Fruit fly (Drosophila melanogaster): ENCODE data around the gene CG7126.

CG7126 gene

DNA sequence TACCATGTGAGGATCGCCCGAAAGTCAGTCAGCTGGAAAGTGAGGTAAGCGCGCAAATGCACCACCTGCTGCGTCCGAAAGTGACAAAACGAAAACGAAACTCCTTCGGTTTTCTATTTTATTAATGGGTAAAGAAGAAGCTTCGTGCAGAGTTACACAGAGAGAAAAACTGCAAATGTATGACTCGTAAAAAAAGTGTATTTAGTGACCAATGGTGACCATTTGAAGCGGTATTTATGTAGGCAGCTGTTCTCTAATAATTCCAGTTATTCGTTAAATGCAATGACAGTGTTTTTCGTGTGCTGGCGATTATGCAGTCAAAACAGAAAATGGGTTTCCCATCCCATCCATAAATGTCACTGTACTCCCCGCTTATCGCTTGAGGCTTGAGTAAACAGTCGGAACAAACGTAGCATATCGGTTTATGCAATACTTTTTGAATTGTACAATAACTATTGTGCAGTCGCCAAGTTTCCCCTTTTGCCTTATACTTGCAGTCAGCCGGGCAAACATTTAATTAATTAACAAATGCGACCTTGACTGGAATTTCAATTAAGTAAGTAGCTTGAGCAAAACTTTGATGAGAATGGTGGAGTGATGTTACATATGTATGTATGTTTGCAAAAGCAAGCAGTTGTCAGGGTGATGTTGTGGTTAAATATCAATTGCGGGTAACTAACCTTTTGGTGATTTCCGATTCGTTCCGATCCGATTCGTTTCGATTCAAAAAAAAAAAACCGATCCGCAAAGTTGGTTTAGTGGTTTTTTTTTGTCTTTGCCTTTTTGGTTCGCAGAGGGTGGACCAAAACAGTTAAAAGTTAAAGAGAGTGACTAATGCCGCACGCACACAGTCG, 5.0 kb downstream of the CG7126 start (continued):
- TF ChIP-seq CG17385 (GFP tag; optimal IDR thresholded peaks at IDR 0.05) (peak; percentile 37), gce (GFP tag; IDR thresholded peaks at IDR 0.05) (no peak), CG1603 (tag; optimal IDR thresholded peaks at IDR 0.05) (peak; percentile 50), jumu (GFP tag; optimal IDR thresholded peaks at IDR 0.05) (peak; percentile 0), Sry-β (GFP tag; optimal IDR thresholded peaks at IDR 0.05) (no peak), Optix (GFP tag; IDR thresholded peaks at IDR 0.05) (peak; percentile 28; the same call in 1 of the 3 replicates)

DNA sequence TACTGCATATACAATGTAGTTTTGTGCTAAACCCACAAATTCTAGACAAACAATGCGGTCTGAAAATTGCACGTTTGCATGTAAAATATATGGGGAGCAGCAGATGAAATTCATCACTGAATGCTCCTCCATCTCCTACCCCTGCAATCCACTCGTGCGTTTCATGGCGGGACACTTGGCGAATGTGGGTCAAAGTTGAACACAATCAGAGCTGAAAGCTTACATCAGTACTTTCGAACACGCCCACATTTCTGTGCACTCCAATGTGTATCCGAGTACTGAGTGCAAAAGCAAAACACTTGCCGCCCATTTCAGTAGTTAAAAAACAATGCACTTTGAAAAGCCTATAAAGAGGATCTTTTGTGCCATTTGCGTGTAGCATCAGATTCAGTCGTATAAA, 5.9 kb downstream of the CG7126 start:
- TF ChIP-seq CG7987 (GFP tag; optimal IDR thresholded peaks at IDR 0.05) = no peak
- TF ChIP-seq CG8290 (GFP tag; optimal IDR thresholded peaks at IDR 0.05) = no peak
- TF ChIP-seq CG8290 (tag; optimal IDR thresholded peaks at IDR 0.05) = no peak
- TF ChIP-seq Hr78 (GFP tag; optimal IDR thresholded peaks at IDR 0.05) = peak in 1 of 2 experiments; percentile 74
- 0 out of 3 replicates have a peak, but pooled peaks have one; percentile 42 for TF ChIP-seq hb (GFP tag; IDR thresholded peaks at IDR 0.05; ENCODE audit: partially characterized antibody)
- TF ChIP-seq Med (GFP tag) = peak; percentile 14
- TF ChIP-seq sens (GFP tag) = peak; percentile 10
- no peak for TF ChIP-seq repo (GFP tag; optimal IDR thresholded peaks at IDR 0.05)
- TF ChIP-seq HHEX (GFP tag; optimal IDR thresholded peaks at IDR 0.05) = no peak

DNA sequence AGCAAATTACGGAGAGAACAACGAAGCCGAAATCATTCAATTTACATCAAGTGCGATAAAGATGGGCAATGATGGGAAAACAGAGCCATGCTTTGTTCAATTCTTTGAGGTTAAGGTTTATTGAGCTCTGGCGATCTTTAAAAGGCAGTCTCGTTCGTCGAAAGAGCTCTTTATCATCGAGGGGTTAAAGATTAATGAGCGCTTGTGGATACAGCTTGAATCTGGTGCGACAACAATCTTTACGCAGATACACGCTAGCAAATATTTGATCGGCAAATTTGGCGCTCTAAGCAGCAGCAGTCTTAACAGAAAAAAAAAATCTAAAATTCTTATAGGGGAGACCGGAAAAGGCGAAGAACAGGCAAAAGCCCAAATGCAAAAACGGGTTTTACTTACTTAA, 6.6 kb downstream of the CG7126 start:
- TF ChIP-seq tio (GFP tag; optimal IDR thresholded peaks at IDR 0.05) (no peak), CG10979 (tag; optimal IDR thresholded peaks at IDR 0.05) (no peak), CG3281 (GFP tag; optimal IDR thresholded peaks at IDR 0.05) (peak; percentile 50), btn (GFP tag; optimal IDR thresholded peaks at IDR 0.05) (no peak), NFAT (GFP tag; IDR thresholded peaks at IDR 0.05) (no peak), lab (GFP tag; optimal IDR thresholded peaks at IDR 0.05) (peak; percentile 76), Chrac-16 (GFP tag; optimal IDR thresholded peaks at IDR 0.05) (no peak), Dek (tag; optimal IDR thresholded peaks at IDR 0.05) (peak; percentile 20), CG17829 (tag; optimal IDR thresholded peaks at IDR 0.05) (no peak), Atf6 (GFP tag; IDR thresholded peaks at IDR 0.05) (peak; percentile 61), CG6813 (GFP tag; optimal IDR thresholded peaks at IDR 0.05) (peak; percentile 4), CG15479 (GFP tag; optimal IDR thresholded peaks at IDR 0.05) (no peak), sens (GFP tag) (peak; percentile 48), mirr (GFP tag; optimal IDR thresholded peaks at IDR 0.05) (peak; percentile 8), CG2678 (tag; optimal IDR thresholded peaks at IDR 0.05) (peak; percentile 29), Asciz (GFP tag; optimal IDR thresholded peaks at IDR 0.05) (no peak), scrt (GFP tag; optimal IDR thresholded peaks at IDR 0.05) (peak; percentile 28), CrebB (tag; optimal IDR thresholded peaks at IDR 0.05) (peak; percentile 17), CG4730 (GFP tag; IDR thresholded peaks at IDR 0.05) (no peak), Meics (GFP tag; optimal IDR thresholded peaks at IDR 0.05) (peak; percentile 33), CG15269 (tag; optimal IDR thresholded peaks at IDR 0.05) (peak; percentile 12), CG8478 (optimal IDR thresholded peaks at IDR 0.05) (no peak), BtbVII (GFP tag; optimal IDR thresholded peaks at IDR 0.05) (peak; percentile 57), H15 (GFP tag; IDR thresholded peaks at IDR 0.05) (no peak), Dip3 (GFP tag; optimal IDR thresholded peaks at IDR 0.05) (no peak), da (GFP tag; optimal IDR thresholded peaks at IDR 0.05) (no peak), CG18619 (GFP tag; optimal IDR thresholded peaks at IDR 0.05) (peak; percentile 8), CG2120 (GFP tag; optimal IDR thresholded peaks at IDR 0.05) (peak; percentile 47), Fer3 (tag; optimal IDR thresholded peaks at IDR 0.05) (peak; percentile 37), eve (GFP tag; optimal IDR thresholded peaks at IDR 0.05) (peak in 1 of 2 experiments; percentile 45), CG6683 (GFP tag; optimal IDR thresholded peaks at IDR 0.05) (peak; percentile 4), pan (optimal IDR thresholded peaks at IDR 0.05) (no peak), pan (GFP tag; optimal IDR thresholded peaks at IDR 0.05 in 1 of 2, IDR thresholded peaks at IDR 0.05 in 1 of 2) (peak in 1 of 2 experiments; percentile 7)
